Fruit fly (Drosophila melanogaster): ENCODE measurements around the gene Mayo.

- TF ChIP-seq insv (optimal IDR thresholded peaks at IDR 0.05): no peak
- no peak for TF ChIP-seq Myc (optimal IDR thresholded peaks at IDR 0.05)
- no peak for TF ChIP-seq ttk (optimal IDR thresholded peaks at IDR 0.05)
- no peak for TF ChIP-seq h (optimal IDR thresholded peaks at IDR 0.05)
Observed at dm6 chr3R:31059036-31059806, 49.8 kb downstream of the Mayo start.

Measured in Kc167 (cell line).